Worm (Caenorhabditis elegans): ENCODE measurements around the gene F02D8.4.
A peak's percentile ranks its signal among the peaks of the same experiment; 100 is the strongest.
"Not testable (repeated sequence)": the region's sequence is repeated elsewhere in the genome, so short reads cannot be mapped to it uniquely, and the experiment has no call there.

Gene F02D8.4

ce11 chrV:15020229-15020628 lies 35.5 kb downstream of the F02D8.4 start, which contains the start of gene F14H8.2:
Gene F14H8.2, minus strand, starts transcription at chrV:15020329.
- TF ChIP-seq unc-130 (tag; optimal IDR thresholded peaks at IDR 0.05) (no peak), egl-13 (tag; optimal IDR thresholded peaks at IDR 0.05) (no peak), efl-1 (optimal IDR thresholded peaks at IDR 0.05) (no peak), efl-1 (GFP tag; optimal IDR thresholded peaks at IDR 0.05 in 1 of 2) (peak in 1 of 2 experiments; percentile 59), ceh-8 (GFP tag; optimal IDR thresholded peaks at IDR 0.05) (peak; percentile 1), grh-1 (GFP tag; IDR thresholded peaks at IDR 0.05) (no peak)

- no peak for TF ChIP-seq nhr-84 (tag; optimal IDR thresholded peaks at IDR 0.05)
These were observed 36.0 kb downstream of the F02D8.4 start, which contains the start of gene F14H8.5 for ce11 chrV:15020732-15021131. Gene F14H8.5, plus strand, starts transcription at chrV:15021032.

- TF ChIP-seq ceh-8 (GFP tag; optimal IDR thresholded peaks at IDR 0.05) (peak; percentile 58), mab-9 (GFP tag; IDR thresholded peaks at IDR 0.05) (no peak)
These were observed 38.9 kb downstream of the F02D8.4 start, which contains the start of gene F14H8.4 for ce11 chrV:15023544-15023943. Gene F14H8.4, plus strand, starts transcription at chrV:15023844.

- TF ChIP-seq F16B12.6 (tag; optimal IDR thresholded peaks at IDR 0.05) (no peak), snpc-4 (tag; optimal IDR thresholded peaks at IDR 0.05) (peak; percentile 97), pax-3 (tag; optimal IDR thresholded peaks at IDR 0.05) (no peak), lin-35 (GFP tag; optimal IDR thresholded peaks at IDR 0.05) (peak in 1 of 2 experiments; percentile 7), nhr-85 (tag) (peak; percentile 78), nhr-19 (GFP tag; conservative IDR thresholded peaks at IDR 0.05) (peak; percentile 69), nhr-20 (tag; optimal IDR thresholded peaks at IDR 0.05) (peak; percentile 35), nhr-47 (tag; optimal IDR thresholded peaks at IDR 0.05) (peak; percentile 55), grh-1 (GFP tag; IDR thresholded peaks at IDR 0.05) (peak; percentile 49; the same call in 1 of the 2 replicates), swsn-7 (tag; optimal IDR thresholded peaks at IDR 0.05) (peak; percentile 43), rnt-1 (tag; optimal IDR thresholded peaks at IDR 0.05) (peak; percentile 22), dpl-1 (GFP tag; optimal IDR thresholded peaks at IDR 0.05) (peak in 1 of 3 experiments; percentile 12), efl-1 (optimal IDR thresholded peaks at IDR 0.05) (peak in 1 of 2 experiments; percentile 22), efl-1 (GFP tag; optimal IDR thresholded peaks at IDR 0.05 in 1 of 2) (no peak), ama-1 (optimal IDR thresholded peaks at IDR 0.05) (no peak), ztf-4 (tag; optimal IDR thresholded peaks at IDR 0.05) (no peak), nhr-90 (tag; optimal IDR thresholded peaks at IDR 0.05; ENCODE audit: poor library complexity) (peak; percentile 77), egl-27 (tag; optimal IDR thresholded peaks at IDR 0.05) (no peak)
These were observed 44.3 kb downstream of the F02D8.4 start, which contains the start of gene F14H8.8 for ce11 chrV:15028896-15029519. Gene F14H8.8, plus strand, starts transcription at chrV:15029469.

ce11 chrV:15031373-15031772 lies 46.7 kb downstream of the F02D8.4 start, which contains the start of gene cng-1:
Gene cng-1, minus strand, starts transcription at chrV:15031473.
- not testable (repeated sequence) for TF ChIP-seq aly-2, C04F5.9, fos-1 (tag; optimal IDR thresholded peaks at IDR 0.05)

ce11 chrV:15036769-15037168 lies 52.1 kb downstream of the F02D8.4 start, which contains the start of gene melo-3:
Gene melo-3, minus strand, starts transcription at chrV:15036869.
- TF ChIP-seq xbp-1, ztf-11, jun-1 (tag; optimal IDR thresholded peaks at IDR 0.05): not testable (repeated sequence)

Measured in whole organism, L1 larva.